Worm (Caenorhabditis elegans) whole organism, midembryonic: ENCODE results near the gene C33F10.4.

Source experiments
- flt-1 ChIP-seq: fragments of 200-800 bp; sonication (Bioruptor generic); IDR thresholded peaks from 2 replicates; pipeline ENCODE4 v1.3.6; 2022; ENCODE audit warnings: missing genetic modification characterization, missing compliant biosample characterization
- med-1 ChIP-seq: sonication (generic microtip); optimal IDR thresholded peaks from 2 replicates; lab custom pipeline; 2017; ENCODE audit warnings: missing genetic modification characterization, mild to moderate bottlenecking, missing compliant biosample characterization, antibody characterized with exemption, missing genetic modification reagents; ENCODE audit not compliant: insufficient read depth
- ztf-23 ChIP-seq: fragments of 200-800 bp; sonication (Bioruptor generic); IDR thresholded peaks from 2 replicates; pipeline ENCODE4 v1.3.6; 2022; ENCODE audit warnings: missing genetic modification reagents, missing genetic modification characterization, missing compliant biosample characterization

ce11 chrII:4822610-4823009, 27.0 kb downstream of the C33F10.4 start:
- TF ChIP-seq flt-1 (GFP tag; lab: Robert Waterston, UW) = no peak
- TF ChIP-seq med-1 (GFP tag; lab: Kevin White, UChicago) = no peak
- TF ChIP-seq ztf-23 (GFP tag; lab: Robert Waterston, UW) = no peak
